Worm (Caenorhabditis elegans) whole organism, midembryonic: Measurements from ENCODE around the gene col-20.

Experiments used
- T22C8.4 ChIP-seq: fragments of 200-800 bp; sonication (Bioruptor generic); IDR thresholded peaks from 2 replicates; pipeline ENCODE4 v1.3.6; 2022; ENCODE audit warnings: missing genetic modification characterization, missing compliant biosample characterization
- med-1 ChIP-seq: sonication (generic microtip); optimal IDR thresholded peaks from 2 replicates; lab custom pipeline; 2017; ENCODE audit warnings: missing genetic modification characterization, mild to moderate bottlenecking, missing compliant biosample characterization, antibody characterized with exemption, missing genetic modification reagents; ENCODE audit not compliant: insufficient read depth
- ref-1 ChIP-seq: fragments of 200-800 bp; sonication (Bioruptor generic); conservative IDR thresholded peaks from 2 replicates; pipeline ENCODE4 v1.3.6; 2022; ENCODE audit warnings: missing genetic modification reagents, missing genetic modification characterization, missing compliant biosample characterization

ce11 chrII:4855489-4855888, 15.1 kb downstream of the col-20 start:
- TF ChIP-seq med-1 (GFP tag; lab: Kevin White, UChicago) = no peak
- TF ChIP-seq T22C8.4 (GFP tag; lab: Robert Waterston, UW) = no peak
- no peak for TF ChIP-seq ref-1 (GFP tag; lab: Robert Waterston, UW)
